Worm (Caenorhabditis elegans): Measurements from ENCODE around the gene gly-20.

gly-20 gene

DNA sequence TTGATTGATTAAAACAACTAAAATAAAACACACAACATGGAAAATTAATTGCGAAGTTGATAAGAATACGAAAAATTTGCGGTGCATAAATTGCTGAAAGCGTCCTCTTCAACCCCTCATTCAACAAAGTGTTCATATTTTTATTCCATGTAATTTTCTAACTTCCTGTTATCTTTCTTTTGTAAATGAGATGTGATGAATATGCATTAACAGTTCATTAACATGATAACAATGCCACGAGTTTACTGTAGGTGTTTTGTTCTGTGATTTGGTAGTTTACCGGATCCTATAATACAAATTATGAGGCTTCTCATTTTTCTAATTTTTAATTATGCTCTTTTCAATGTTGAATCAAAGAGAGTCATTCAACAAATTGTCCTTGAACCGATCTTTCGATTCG, 46.7 kb downstream of the gly-20 start, which contains the start of gene F47G9.6:
Gene F47G9.6 (plus strand): TSS at position 301 of the 400 bp plus-strand sequence.
- TF ChIP-seq dao-5 (tag; optimal IDR thresholded peaks at IDR 0.05) (no peak), W03F9.2 (tag; optimal IDR thresholded peaks at IDR 0.05) (no peak), him-1 (tag; optimal IDR thresholded peaks at IDR 0.05) (no peak)

DNA sequence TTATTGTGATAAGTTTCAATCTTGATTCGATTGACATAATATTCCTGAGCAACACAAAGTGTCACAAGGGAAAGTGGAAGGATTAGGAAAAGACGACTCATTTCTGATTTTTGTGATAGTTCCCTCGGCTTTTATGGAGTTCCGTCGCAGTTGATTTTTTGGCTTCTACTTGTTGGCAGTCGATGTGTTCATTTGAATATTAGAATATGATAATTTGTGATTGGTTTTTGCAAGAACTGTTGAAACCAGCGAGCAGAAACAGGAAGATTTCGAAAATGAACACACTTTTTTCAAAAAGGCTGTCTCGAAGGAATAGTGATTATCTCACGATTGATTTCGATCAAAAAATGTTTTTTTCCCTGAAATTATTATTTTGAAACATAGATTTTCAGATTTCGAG, 51.8 kb downstream of the gly-20 start, which contains the start of gene T02E9.6:
Gene T02E9.6 (minus strand): TSS at position 101 of the 400 bp plus-strand sequence.
- TF ChIP-seq W03F9.2 (tag; optimal IDR thresholded peaks at IDR 0.05): no peak
- no peak for TF ChIP-seq dao-5 (tag; optimal IDR thresholded peaks at IDR 0.05)
- no peak for TF ChIP-seq him-1 (tag; optimal IDR thresholded peaks at IDR 0.05)

Data from whole organism, L4/young adult.